Fruit fly (Drosophila melanogaster) Kc167 (cell line): ENCODE measurements around the gene CG4467.

Experiments used
- Myc ChIP-seq: fragments of >200 bp; optimal IDR thresholded peaks from 2 replicates; lab custom pipeline; 2017; ENCODE audit warnings: missing external identifiers
- Sin3A ChIP-seq: fragments of >200 bp; optimal IDR thresholded peaks from 2 replicates; lab custom pipeline; 2018; ENCODE audit warnings: missing external identifiers
- h ChIP-seq: fragments of >200 bp; optimal IDR thresholded peaks from 3 replicates; lab custom pipeline; 2018; ENCODE audit warnings: missing external identifiers
- insv ChIP-seq: fragments of >200 bp; optimal IDR thresholded peaks from 3 replicates; lab custom pipeline; 2018; ENCODE audit warnings: missing external identifiers
- psq ChIP-seq: fragments of >200 bp; optimal IDR thresholded peaks from 2 replicates; lab custom pipeline; 2017; ENCODE audit warnings: missing external identifiers
- ttk ChIP-seq: sonication (Bioruptor generic); optimal IDR thresholded peaks from 2 replicates; lab custom pipeline; 2017; ENCODE audit warnings: missing external identifiers

CG4467 gene

DNA sequence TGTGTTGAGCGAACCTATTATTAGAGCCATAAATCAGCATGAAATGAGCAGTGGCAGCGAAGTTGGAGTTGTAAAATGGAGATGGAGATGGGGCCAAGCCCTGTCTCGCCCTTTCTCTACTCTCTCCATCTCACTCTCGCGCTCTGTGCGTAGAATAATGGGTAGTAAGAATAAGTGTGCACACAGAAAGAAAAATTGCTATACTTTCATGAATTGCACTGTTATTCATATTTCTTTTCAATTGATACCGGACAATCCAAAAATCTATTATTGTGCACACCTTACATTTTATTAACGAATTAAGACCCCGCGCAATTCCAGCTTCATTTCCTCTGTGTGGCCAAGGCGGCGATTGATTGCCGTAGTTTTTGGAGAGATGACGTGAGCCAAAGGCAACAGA lies 31.1 kb upstream of the CG4467 start:
- TF ChIP-seq Sin3A (lab: Kevin White, UChicago) (no peak), ttk (lab: Kevin White, UChicago) (no peak), Myc (lab: Kevin White, UChicago) (no peak), psq (lab: Kevin White, UChicago) (no peak), insv (lab: Kevin White, UChicago) (no peak), h (lab: Kevin White, UChicago) (no peak)

DNA sequence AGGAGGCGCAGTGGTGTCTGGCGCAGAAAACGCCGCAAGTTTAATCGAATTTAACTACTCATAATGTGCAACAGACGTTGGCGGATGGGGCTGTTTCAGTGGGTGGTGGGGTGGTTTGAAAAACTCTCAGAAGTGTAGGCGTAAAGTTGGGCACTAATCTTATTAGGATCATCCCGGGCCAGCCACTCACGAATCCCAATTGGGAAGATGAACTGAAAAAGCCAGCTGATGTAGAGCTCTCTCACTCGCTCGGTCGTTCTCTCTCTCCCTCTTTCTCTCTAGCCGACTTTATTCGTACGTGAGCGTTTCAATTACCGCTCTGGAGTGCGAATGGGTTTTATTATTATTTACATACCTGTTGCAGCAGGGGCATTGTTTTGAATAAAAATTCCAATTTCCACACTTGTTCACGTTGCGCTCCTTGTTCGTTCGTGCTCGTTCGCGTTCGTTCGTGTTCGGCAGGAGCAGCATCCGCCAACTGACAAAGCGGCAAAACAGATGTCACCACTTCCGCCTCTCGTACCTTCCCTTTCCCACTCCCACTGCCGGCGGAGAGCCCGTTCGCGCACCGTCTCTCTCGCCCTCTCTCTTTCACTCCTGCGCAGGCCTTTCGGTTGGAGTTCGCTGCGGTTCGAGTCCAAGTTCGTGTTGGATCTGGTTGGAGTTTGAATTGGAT lies 30.1 kb upstream of the CG4467 start:
- no peak for TF ChIP-seq h (lab: Kevin White, UChicago)
- no peak for TF ChIP-seq psq (lab: Kevin White, UChicago)
- TF ChIP-seq Sin3A (lab: Kevin White, UChicago): no peak
- no peak for TF ChIP-seq Myc (lab: Kevin White, UChicago)
- no peak for TF ChIP-seq insv (lab: Kevin White, UChicago)
- TF ChIP-seq ttk (lab: Kevin White, UChicago): no peak

DNA sequence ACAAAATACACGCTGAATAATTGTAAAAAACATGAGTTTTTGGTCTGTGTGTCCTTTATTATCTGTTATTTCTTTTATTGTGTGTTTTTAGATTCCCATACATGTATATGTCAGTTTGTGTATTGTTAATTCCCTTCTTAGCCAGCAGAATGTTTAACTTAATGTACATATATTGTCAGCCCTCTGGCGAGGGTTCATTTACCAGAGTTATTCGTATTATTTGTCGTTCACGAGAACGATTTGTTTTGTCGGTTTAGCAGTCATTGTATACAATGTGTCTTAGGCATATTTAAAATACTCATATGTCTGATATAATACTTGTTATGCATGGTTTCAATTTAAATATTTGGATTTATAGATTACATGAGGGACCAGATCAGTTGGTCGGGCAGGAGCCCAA lies 11.9 kb upstream of the CG4467 start:
- no peak for TF ChIP-seq insv (lab: Kevin White, UChicago)
- no peak for TF ChIP-seq Myc (lab: Kevin White, UChicago)
- TF ChIP-seq ttk (lab: Kevin White, UChicago): no peak
- TF ChIP-seq Sin3A (lab: Kevin White, UChicago): no peak
- TF ChIP-seq h (lab: Kevin White, UChicago): no peak
- TF ChIP-seq psq (lab: Kevin White, UChicago): no peak

DNA sequence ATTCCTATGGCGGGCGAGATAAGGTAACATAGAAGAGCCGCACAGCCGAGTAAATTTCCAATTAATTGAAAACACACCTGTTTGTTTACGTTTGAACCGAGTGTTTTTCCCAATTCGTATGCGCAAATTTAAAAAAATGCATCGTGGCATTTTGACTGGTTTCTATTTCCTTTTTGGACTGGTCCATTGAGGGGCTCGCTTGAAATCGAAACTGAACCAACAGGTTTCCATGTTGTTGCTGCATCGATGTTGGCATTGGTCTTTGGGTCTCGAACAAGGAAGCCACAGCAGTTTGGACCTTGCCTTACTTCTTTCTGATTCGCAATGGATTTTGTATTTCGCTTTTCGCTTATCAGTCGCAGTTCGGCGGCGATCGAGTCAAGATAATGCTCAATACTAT lies 9.8 kb upstream of the CG4467 start:
- TF ChIP-seq psq (lab: Kevin White, UChicago) (no peak), Sin3A (lab: Kevin White, UChicago) (no peak), h (lab: Kevin White, UChicago) (no peak), Myc (lab: Kevin White, UChicago) (no peak), ttk (lab: Kevin White, UChicago) (no peak), insv (lab: Kevin White, UChicago) (no peak)

DNA sequence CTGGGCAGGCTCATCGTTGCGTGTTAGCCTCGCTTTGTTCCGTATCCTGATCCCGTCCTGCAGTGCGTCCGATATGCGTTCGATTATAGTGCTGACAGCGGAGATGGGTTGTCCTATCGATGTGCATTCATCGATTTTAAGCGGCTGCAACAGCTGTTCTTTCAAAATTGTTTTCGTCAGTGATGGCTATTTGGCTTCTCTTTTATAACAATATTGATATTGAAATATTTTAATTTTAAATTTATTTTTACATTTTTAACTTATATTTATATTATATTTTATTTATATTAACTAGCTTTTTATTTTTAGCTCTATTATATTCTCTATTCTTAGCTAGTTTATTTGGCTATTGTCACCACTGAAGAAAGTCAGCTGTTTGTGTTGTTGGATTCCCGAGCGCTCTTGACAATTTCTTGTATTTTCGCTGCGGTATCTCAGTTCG lies 9.3 kb upstream of the CG4467 start, which contains the start of the genes wda and Pex11c:
TSS of gene wda (minus strand) at position 102 of the 442 bp plus-strand sequence.
TSS of gene Pex11c (plus strand) at position 380 of the 442 bp plus-strand sequence.
- TF ChIP-seq Myc (lab: Kevin White, UChicago): no peak
- no peak for TF ChIP-seq h (lab: Kevin White, UChicago)
- no peak for TF ChIP-seq insv (lab: Kevin White, UChicago)
- no peak for TF ChIP-seq Sin3A (lab: Kevin White, UChicago)
- TF ChIP-seq ttk (lab: Kevin White, UChicago): no peak
- TF ChIP-seq psq (lab: Kevin White, UChicago): no peak

DNA sequence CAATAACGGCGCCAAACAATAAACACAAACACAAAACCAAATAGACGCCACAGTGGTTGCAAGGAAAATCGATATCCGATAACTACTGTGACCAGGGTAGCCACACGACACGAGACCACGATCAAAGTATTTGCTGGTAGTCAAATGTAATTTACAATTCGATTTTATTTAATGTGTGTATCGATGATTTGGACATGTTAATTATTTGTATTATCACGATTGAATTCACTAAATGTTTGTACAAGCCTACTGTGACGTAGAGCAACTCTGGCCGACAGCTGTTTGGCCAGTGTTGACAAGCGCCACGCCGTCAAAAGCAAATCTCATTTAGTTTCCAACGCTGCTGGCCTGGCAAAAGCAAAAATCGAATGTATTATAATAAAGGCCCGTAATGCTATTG lies 2.6 kb upstream of the CG4467 start, which contains the start of the genes Rad60 and EloA:
TSS of gene Rad60 (minus strand) at position 222 of the 400 bp plus-strand sequence.
TSS of gene EloA (plus strand) at position 308 of the 400 bp plus-strand sequence.
- no peak for TF ChIP-seq h (lab: Kevin White, UChicago)
- no peak for TF ChIP-seq Sin3A (lab: Kevin White, UChicago)
- TF ChIP-seq psq (lab: Kevin White, UChicago): no peak
- TF ChIP-seq insv (lab: Kevin White, UChicago): no peak
- TF ChIP-seq ttk (lab: Kevin White, UChicago): no peak
- no peak for TF ChIP-seq Myc (lab: Kevin White, UChicago)

DNA sequence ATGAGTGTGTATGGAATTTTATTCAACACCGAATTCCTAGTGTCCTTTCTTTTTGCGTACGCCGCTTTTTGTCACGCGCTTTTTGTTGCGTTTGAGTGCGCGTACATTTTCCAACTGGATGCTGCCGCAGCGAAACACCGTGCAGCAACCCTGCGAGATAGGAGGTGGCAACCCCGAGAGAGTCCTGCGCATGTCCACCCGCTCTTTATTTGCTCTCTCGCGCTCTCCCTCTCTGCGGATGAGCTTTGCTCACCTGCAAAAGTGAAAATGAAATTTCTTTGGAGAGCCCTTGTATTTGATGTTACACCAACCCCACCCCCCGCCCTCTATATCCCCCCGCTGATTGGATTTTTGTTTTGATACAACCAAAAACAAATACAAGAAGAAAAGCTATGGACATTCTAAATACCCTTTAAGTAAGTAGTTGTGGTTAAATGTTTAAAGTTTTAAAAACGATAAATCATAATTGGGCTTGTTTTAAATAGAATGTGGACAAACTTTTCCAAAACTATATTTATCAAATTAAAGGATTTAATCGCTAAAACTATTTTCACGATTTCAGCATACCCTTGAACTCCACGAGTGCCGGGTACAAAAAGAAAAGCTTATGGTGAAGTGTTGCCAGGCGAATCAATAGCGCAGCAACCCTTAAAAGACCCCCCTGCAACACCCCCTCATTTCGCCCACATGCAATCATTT lies 8.6 kb downstream of the CG4467 start:
- TF ChIP-seq Sin3A (lab: Kevin White, UChicago) (no peak), psq (lab: Kevin White, UChicago) (no peak), h (lab: Kevin White, UChicago) (no peak), insv (lab: Kevin White, UChicago) (no peak), ttk (lab: Kevin White, UChicago) (no peak)

DNA sequence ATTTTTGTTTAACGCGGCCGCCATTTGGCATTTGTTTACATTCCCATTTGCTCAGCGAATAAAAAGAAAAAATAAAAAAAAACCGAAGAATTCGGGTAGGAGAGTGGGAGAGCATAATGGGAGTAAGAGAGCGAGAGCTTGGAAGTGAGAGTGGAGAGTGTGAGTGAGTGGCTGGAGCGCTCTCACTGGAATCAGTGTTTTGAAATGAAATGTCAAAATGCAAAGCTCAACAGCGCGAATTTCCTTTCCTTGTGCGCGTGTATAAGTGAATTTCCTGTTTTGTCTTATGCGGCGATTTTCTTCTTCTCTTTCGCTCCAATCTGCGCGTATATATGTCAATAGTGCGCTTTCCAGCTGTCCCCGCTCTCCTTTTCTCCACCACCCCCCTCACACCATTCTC lies 9.7 kb downstream of the CG4467 start:
- TF ChIP-seq ttk (lab: Kevin White, UChicago): no peak
- TF ChIP-seq Myc (lab: Kevin White, UChicago): no peak
- no peak for TF ChIP-seq Sin3A (lab: Kevin White, UChicago)
- no peak for TF ChIP-seq insv (lab: Kevin White, UChicago)
- no peak for TF ChIP-seq psq (lab: Kevin White, UChicago)
- no peak for TF ChIP-seq h (lab: Kevin White, UChicago)

DNA sequence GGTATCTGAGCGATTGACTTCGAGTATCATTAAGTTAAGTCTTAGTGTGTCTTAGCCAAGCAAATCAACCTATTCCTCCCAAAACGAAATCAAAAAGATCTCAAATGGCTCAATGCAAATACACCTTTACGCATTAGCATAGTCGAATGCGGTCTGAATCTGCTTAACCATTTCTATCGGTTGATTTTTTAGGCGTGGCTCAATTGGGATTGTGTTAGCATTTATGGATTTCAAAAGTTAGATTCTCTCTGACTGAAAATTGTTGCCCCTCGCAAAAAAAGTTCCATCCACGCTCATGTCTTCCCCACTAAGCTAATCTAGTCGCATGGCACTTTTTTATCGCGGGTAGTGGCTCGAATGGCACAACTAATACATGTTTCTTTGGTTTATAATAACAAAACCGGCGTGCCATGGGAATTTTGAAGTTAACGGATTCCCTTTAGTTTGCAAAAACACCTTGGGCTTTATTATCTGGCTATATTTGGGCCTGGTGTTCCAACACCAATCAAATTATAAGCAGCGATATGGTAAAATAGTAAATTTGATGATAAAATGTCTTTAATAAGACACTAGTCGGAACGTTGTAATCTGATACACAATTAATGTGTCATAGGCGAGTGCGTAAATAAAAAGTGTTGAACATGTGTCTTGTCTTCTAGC lies 20.0 kb downstream of the CG4467 start:
- TF ChIP-seq Myc (lab: Kevin White, UChicago) (no peak), h (lab: Kevin White, UChicago) (no peak), Sin3A (lab: Kevin White, UChicago) (no peak), ttk (lab: Kevin White, UChicago) (no peak), insv (lab: Kevin White, UChicago) (no peak)

DNA sequence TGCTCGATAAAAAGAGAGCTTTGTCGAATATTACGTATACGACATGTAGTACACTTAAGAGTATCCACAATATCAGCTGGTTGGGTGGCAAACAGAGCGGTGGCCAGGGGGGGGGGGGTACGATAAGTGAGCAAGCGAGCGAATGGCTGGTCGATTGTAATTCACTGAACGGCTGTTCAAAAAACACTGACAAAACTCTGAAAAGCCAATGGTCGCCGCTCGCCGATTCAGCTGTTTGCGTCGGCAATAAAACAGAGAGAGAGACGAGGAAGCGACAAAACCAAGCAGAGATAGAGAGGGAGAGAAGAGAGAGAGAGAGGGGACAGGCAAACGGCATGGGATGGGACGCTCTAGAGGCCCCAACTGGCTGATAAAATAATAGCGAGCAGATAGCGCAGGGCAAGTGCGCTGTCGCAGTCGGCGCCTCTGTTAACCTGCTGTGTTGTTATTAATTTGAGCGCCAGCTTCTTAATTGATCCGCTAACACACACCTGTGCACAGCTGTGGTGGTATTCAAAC lies 22.1 kb downstream of the CG4467 start, which contains the start of gene cnc:
TSS of gene cnc (minus strand) at position 191 of the 519 bp plus-strand sequence.
- TF ChIP-seq Myc (lab: Kevin White, UChicago) (no peak), h (lab: Kevin White, UChicago) (no peak), Sin3A (lab: Kevin White, UChicago) (no peak), insv (lab: Kevin White, UChicago) (no peak), ttk (lab: Kevin White, UChicago) (no peak), psq (lab: Kevin White, UChicago) (no peak)
